Fruit fly (Drosophila melanogaster): ENCODE results near the gene DNAlig4.

Gene DNAlig4

DNA sequence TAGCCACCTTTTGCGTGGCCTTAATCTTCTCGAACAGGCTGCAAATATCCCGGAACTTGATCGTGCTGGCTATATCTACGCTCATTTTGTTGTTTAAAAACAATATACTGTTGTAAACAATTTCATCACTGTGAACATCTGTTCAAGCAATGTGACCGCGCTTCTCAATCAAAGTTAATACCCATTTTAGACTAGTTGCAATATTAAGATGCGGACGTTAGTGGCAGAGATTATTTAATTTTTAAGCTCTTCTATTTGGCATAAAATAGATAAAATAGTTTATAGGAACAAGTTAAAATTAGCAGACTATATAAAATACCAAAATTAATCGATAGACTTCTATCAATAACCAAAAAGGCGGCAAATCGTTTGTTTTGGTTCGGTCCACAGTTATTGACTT, at the start of gene DNAlig4, which contains the start of gene CG11164:
DNAlig4 (minus strand) TSS at position 156 of the 400 bp plus-strand sequence.
CG11164 (plus strand) TSS at position 359 of the 400 bp plus-strand sequence.
- no peak for TF ChIP-seq CTCF (optimal IDR thresholded peaks at IDR 0.05)
- TF ChIP-seq CG8478 (optimal IDR thresholded peaks at IDR 0.05): no peak

DNA sequence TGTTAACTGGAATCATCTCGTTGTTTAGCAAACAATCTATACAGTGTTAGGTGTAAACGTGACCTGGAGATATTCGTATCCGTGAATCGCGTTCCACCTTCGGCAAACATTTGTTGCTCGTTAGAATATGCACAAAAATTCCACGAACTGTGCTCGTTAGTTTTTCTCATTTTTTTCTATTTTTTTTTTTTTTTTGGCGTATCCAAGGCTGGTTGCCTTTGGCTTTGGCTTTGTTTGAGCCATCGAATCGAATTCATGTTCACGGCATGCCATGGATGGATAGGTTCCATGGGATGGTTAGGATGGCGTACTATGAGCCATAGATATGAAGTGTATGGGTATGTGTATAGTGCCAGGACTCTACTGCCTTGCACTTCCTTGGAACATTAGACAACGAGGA, 32.1 kb upstream of the DNAlig4 start:
- no peak for TF ChIP-seq CTCF (optimal IDR thresholded peaks at IDR 0.05)
- no peak for TF ChIP-seq CG8478 (optimal IDR thresholded peaks at IDR 0.05)

DNA sequence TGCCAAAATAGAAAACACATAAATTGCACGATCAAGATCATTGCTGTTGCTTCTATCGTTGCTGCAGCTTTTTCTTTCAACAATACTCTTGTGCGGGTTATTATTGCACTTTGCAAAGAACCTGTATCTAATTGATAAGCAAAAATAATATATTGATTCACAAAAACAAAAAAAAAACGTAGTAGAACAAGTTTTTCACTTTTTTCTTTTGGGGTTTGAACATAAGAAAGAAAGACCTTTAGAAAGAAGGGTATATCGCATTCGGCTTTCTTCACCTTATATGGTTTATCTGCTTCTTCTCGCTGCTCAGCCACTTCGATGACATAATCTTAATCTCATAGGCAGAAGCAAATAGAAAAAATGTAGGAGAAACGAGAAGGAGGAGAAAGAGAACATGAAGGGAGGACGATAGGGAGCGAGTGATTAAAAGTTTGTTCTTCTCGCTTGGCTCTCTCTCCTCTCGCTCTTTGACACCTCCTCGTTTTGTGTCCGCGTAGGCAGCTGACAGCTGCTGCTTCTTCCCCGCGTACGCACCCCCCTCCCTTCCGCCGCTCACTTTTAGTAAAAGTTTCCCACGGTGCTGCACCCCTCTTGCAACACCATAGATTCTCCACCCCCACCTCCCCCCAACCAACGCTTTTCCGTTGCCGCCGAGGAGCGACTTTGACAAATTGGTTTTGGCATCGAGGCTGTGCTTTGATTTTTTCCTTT, 31.3 kb upstream of the DNAlig4 start:
- no peak for TF ChIP-seq CTCF (optimal IDR thresholded peaks at IDR 0.05)
- TF ChIP-seq CG8478 (optimal IDR thresholded peaks at IDR 0.05): no peak

DNA sequence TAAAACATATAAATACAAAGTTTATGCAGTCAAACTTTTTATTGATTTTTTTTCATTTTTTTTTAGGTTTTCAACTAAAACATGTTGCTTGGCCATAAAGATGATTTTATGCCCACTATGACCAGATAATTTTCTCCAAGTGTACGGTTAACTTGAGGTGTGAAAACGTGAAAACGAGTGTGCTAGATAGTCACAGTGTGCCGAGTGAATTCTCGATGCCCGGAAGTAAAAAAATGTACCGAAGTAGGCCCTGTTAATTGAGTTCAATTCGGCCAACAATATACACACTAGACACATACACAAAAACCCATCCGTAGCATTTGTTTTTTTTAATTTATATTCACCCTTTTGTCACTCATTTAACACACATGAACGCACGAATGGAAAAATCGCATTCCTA, 24.4 kb upstream of the DNAlig4 start, which contains the start of gene Nna1:
Nna1 (plus strand) TSS at position 301 of the 400 bp plus-strand sequence.
- TF ChIP-seq CTCF (optimal IDR thresholded peaks at IDR 0.05) (no peak), CG8478 (optimal IDR thresholded peaks at IDR 0.05) (no peak)

DNA sequence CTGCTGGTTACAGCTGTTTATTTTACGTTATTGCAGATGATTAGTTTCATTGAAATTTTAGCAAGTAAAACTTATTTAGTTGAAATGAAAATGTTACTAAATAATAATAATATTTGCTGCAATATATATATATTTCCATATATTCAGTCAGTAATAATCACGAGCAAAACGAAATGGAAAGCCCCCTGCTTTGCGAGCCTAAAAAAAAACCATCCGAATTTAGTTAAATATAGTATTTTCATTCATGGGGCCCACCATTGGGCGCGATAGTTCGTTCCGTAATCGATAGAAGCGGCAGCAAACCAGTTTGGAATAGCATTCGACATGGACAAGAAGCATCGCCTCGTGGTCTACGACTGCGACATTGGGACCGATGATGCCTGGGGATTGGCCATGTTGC, 15.0 kb upstream of the DNAlig4 start, which contains the start of gene CG11158:
CG11158 (plus strand) TSS at position 301 of the 400 bp plus-strand sequence.
- TF ChIP-seq CG8478 (optimal IDR thresholded peaks at IDR 0.05) (no peak), CTCF (optimal IDR thresholded peaks at IDR 0.05) (no peak)

DNA sequence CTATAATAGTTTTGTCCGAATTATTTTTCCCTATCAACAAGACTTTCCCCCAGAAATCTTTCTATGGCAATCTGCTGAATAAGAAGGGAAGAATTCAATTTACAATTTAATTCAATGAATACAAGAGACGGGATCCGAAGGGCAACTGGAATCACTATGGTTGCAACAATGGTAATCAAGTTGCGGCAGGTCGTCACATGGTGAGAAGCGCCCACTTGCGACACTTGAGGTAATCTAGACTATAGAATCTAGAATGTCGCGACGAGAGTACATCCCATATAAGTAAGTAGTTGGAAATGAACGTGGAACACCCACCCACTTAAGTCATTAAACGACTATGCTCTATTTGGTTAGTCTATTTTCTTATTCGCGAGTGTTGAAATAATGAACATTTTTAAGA, 14.3 kb upstream of the DNAlig4 start:
- TF ChIP-seq CG8478 (optimal IDR thresholded peaks at IDR 0.05) (no peak), CTCF (optimal IDR thresholded peaks at IDR 0.05) (no peak)

DNA sequence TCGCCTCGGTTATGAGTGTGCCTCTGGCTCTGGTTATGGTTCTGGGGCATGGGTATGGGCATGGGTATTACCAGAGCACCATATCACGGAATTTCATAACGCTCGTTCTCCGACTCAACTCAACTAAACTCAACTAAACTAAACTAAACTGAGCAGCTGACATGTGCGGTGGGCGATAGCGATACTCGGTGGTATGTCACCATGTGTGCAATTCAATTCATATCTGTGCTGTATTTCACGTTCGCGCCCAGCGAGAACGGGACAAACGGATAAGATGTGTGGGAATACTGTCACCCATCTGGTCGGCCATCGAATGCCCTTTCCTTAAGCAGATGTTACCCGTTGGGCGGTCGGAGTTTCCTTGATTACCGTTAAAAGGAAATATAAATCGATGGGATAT, 12.7 kb upstream of the DNAlig4 start, which contains the start of gene CG12177:
CG12177 (minus strand) TSS at position 239 of the 400 bp plus-strand sequence.
- no peak for TF ChIP-seq CG8478 (optimal IDR thresholded peaks at IDR 0.05)
- no peak for TF ChIP-seq CTCF (optimal IDR thresholded peaks at IDR 0.05)

DNA sequence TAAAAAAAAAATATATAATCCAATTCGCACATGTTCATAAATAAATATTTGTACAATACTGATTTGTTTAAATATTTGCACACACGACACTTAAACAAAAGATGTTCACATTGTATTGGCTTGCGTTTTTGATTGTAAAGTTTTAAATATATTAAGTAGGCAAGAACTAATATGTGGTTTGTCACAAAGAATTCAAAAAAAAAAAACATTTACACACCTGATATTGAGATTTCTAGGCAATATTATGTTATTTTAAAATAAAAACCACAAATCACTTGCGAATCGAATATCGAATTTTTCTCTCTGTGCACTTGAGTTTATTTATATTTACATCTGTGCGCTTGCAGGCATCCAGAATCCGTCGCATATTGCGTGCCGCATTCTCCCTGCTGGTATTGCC, 12.0 kb upstream of the DNAlig4 start:
- TF ChIP-seq CG8478 (optimal IDR thresholded peaks at IDR 0.05) (no peak), CTCF (optimal IDR thresholded peaks at IDR 0.05) (no peak)

DNA sequence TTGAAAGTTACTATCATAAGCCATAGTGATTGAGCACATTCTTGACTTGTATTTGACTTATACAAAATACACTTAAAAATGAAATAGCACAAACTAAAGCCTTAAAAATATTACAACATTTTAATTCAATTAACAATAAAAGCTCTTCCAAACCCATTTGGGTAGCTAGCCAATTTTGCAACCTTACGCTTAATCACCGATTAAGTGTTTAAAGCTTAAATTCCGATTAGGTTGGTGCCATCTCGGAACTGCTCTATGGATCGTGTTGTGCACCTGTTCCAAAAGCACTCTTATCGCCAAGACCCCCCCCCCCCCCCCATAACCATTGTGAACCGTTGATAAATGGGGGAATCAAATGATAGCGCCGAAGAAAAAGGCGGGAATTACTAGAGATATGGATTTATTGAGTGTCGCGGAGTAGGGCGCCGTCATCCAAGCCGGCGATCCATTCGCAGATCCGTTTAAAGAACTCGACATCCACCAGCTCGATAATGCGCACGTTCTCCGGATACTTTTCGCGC, 10.4 kb upstream of the DNAlig4 start:
- TF ChIP-seq CTCF (optimal IDR thresholded peaks at IDR 0.05): no peak

DNA sequence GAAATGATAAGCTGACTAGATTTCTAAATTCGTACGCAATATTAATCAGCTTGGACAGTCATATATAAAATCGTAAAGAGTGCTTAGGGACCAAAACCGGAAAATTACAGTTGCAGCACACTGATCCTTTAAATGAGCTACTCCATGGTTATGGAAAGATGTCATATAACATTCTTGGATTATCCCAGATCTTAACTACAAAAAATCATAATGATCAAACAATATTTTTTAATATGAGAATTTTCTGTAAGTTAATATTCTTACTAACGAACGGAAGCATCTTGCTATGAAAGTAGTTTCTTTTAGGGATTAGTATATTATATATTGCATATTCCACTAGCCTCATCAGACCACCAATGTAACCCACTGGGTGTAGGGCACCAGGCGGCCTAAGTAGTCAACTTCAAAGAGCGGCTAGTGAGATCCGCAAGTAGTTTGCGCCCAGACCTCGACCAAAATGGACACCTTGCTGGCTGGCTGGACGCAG, 8.9 kb upstream of the DNAlig4 start, which contains the start of gene CG11162:
CG11162 (plus strand) TSS at position 437 of the 487 bp plus-strand sequence.
- TF ChIP-seq CG8478 (optimal IDR thresholded peaks at IDR 0.05): no peak
- TF ChIP-seq CTCF (optimal IDR thresholded peaks at IDR 0.05): no peak

DNA sequence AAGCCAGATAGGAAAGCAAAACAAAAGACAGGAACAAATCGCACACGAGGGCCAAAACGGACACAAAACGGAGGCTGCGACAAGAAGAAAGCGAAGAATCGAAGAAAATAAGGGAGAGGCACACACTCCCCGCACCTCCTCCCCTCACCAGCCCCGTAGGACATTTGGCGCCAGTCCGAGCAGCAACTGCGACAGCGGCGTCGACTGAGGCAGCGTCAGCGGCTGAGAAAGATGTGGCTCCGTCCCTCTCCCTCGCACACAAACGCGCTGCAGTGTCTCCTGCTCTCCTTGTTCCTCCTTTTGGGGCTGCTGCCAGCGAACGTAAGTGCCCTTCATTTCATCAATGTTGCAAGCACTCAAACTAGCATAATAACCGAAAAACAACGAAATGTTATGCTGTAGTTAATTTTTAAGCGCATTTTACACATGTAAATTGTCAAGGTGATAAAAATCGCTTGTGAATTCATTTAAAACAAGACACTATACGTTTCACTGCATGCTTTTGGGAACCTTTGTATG, 2.8 kb upstream of the DNAlig4 start:
- no peak for TF ChIP-seq CTCF (optimal IDR thresholded peaks at IDR 0.05)
- TF ChIP-seq CG8478 (optimal IDR thresholded peaks at IDR 0.05): no peak

DNA sequence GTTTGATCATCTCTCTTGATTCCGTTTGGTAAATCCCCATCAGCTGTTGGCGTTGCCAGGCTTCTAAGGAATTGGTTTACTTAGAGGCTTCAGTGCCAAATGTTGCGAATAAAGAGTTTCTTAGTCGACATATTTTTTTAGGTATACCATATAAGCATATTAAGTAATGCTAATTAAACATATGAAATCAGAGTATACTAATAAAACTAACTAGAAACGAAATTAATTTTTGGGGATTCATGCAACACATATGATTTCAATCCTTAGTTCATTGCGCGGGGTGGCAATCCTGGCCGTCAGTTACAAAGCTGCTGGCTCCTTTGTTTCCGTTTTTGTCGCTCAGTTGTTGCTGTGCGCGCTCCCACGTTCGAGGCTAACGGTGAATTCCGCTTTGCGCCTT, 1.8 kb upstream of the DNAlig4 start, which contains the start of gene CG15760:
CG15760 (plus strand) TSS at position 334 of the 400 bp plus-strand sequence.
- TF ChIP-seq CG8478 (optimal IDR thresholded peaks at IDR 0.05) (no peak), CTCF (optimal IDR thresholded peaks at IDR 0.05) (no peak)

DNA sequence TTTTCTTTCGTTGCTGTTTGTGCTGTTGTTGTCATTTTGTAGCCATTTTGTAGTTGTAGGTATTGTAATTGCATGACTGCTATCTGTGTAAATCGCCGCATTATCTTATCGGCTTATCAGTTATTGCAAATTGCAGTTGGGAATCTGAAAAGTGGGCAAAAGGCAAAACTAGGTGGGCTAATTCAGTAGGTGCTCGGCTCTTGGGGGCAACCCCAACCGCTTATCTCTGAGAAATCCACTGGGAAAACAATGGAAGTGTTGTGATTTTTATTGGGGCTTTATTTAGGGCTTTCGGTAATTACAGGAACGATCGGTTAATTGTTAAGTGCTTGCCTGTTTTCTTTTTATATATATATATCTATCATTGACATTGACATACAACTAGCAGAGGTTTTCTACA, 16.4 kb downstream of the DNAlig4 start:
- TF ChIP-seq CTCF (optimal IDR thresholded peaks at IDR 0.05) (no peak), CG8478 (optimal IDR thresholded peaks at IDR 0.05) (no peak)

DNA sequence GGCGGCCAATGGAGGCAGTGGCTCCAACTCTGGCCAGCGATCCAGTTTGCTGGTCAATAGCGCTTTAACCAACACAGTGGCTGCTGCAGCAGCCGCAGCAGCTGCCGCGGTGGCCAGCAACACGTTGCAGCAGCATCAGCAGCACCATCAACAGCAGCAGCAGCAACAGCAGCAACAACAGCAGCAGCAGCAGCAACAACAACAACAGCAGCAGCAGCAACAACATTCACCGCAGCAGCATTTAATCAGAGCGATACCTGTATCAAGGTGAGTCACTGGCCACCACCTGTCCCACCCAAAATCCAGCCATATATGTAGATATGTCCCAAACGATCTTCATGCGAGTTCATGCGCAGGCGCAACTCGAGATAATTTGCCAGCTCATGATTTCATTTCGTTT, 17.8 kb downstream of the DNAlig4 start:
- TF ChIP-seq CTCF (optimal IDR thresholded peaks at IDR 0.05): no peak
- TF ChIP-seq CG8478 (optimal IDR thresholded peaks at IDR 0.05): no peak

DNA sequence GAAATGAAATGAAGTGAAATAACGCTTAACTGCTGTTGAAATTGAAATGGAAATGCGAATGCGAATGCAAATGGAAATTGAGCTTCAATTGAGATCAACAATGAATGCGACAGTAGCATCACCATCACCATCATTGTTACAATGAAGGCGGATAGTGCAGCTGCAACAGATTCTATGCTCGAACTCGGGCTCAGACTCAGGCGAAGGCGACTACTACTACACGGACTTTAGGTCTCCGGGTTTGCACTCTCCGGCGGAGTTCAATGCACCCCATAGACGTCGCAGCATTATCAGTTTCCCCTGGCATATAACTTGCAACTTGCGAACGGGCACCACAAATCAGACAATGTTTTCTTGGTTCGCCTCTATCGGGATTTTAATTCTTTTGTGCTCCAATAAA, 18.8 kb downstream of the DNAlig4 start:
- TF ChIP-seq CTCF (optimal IDR thresholded peaks at IDR 0.05) (no peak), CG8478 (optimal IDR thresholded peaks at IDR 0.05) (no peak)

DNA sequence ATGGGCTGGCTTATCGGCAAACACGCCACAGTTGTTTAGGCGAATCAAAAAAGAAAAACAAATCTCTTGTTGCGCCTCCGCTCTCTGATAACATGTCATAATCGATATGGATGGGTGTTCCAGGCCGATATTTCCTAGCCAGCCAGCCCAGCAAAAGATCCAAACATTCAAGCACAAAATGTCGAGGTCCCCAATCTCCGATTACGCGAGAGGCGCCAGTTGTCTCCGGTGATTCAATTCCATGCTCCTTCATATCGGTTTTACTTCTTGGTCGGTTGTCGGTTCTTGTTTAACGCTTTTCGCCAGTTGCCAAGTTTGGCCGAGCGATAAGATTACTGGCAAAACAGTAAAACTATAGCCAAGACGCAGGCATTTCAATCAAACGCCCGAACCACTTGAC, 21.4 kb downstream of the DNAlig4 start:
- TF ChIP-seq CG8478 (optimal IDR thresholded peaks at IDR 0.05) (no peak), CTCF (optimal IDR thresholded peaks at IDR 0.05) (no peak)
